Fruit fly (Drosophila melanogaster): ENCODE data around the gene Vha16-3.

Gene Vha16-3

DNA sequence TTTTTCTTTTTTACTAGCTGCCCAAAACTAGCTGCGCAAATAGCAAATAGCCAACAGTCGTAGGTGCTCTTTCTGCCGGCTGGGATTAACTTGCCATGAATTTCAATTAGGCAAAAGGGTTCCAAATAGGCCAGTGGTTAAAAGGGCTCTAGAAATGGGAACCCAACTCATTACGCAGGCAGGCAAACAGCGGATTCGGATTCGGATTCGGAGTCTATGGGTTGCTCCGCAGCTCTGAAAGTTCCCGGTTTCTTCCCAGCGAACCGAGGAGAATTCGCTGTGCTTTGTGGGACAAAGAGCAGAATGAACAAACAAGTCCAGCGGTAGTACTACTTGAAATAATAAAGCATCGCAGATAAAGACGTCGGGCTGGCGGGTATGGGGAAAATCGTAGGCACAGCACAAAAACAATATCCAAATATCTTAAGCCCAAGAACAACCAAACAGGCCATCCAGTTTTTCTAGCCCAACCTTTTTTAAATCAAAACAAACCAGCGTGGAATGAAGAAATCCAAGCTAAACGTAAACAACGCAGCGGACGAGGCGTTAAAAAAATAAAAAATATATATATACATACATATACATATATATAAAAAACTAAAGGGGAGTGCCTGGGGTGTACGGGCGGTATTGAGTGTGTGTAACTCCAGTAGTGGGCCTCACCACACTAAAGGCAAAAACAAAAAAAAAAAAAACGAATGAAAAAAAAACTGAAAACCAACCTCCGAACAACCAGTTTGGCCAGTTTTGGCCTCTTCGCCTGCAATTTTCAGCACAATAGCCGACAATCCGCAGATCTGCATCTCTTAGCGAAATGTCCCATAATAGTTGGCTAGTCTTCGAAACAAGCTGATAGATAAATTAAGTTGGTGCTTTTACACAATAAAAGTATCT lies 31.0 kb upstream of the Vha16-3 start:
- no peak for TF ChIP-seq Sin3A (optimal IDR thresholded peaks at IDR 0.05)
- no peak for TF ChIP-seq psq (optimal IDR thresholded peaks at IDR 0.05)
- TF ChIP-seq ttk (optimal IDR thresholded peaks at IDR 0.05), result no peak
- TF ChIP-seq insv (optimal IDR thresholded peaks at IDR 0.05), result no peak
- no peak for TF ChIP-seq h (optimal IDR thresholded peaks at IDR 0.05)

DNA sequence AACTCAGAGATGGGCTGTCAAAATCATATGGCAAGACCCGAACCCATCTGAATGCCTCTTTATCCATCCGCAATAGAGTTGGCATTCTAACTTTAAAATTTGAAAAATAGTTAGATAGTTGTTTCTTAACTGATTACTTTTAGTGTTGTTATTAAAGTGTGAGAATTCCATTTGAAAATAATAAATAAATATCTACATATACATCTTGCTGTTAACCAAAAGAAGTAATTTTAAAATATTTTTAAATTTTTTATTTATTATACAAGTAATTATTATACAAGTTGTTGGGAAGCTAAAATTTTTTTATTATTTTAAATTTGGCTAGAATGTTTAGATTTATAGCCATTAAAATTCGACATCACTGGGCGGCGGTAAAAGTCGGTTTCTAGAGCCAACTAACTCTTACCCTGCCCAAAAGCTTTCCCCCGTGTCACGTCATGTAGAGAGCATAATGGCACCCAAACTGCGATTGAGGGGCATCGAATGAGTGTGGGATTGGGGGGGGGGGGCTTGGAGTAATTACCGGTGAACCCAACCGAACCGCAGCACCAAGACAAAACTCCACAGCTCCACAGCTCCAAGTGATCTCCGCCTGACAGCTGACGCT lies 29.5 kb upstream of the Vha16-3 start:
- TF ChIP-seq ttk (optimal IDR thresholded peaks at IDR 0.05) (no peak), insv (optimal IDR thresholded peaks at IDR 0.05) (no peak), h (optimal IDR thresholded peaks at IDR 0.05) (no peak), psq (optimal IDR thresholded peaks at IDR 0.05) (no peak), Myc (optimal IDR thresholded peaks at IDR 0.05) (no peak), Sin3A (optimal IDR thresholded peaks at IDR 0.05) (no peak)

DNA sequence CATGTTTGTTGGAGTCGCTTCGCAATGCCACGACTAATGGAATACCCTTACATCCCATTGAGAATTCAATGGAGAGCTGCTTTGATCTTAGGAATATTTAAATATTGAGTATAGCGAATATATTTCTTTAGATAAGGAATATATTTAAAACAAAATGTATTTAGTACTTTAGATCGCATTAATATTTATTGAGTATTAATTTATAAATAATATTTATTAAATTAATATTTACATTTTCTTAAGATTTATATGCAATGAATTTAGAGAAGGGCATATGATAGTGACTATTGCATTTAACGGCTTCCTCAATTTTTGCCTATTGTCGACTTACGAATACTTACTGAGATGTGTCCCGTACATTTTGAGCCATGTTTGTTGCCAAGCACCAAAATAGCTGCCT lies 28.9 kb upstream of the Vha16-3 start:
- TF ChIP-seq Myc (optimal IDR thresholded peaks at IDR 0.05) (no peak), Sin3A (optimal IDR thresholded peaks at IDR 0.05) (no peak), h (optimal IDR thresholded peaks at IDR 0.05) (no peak), insv (optimal IDR thresholded peaks at IDR 0.05) (no peak), ttk (optimal IDR thresholded peaks at IDR 0.05) (no peak), psq (optimal IDR thresholded peaks at IDR 0.05) (no peak)

DNA sequence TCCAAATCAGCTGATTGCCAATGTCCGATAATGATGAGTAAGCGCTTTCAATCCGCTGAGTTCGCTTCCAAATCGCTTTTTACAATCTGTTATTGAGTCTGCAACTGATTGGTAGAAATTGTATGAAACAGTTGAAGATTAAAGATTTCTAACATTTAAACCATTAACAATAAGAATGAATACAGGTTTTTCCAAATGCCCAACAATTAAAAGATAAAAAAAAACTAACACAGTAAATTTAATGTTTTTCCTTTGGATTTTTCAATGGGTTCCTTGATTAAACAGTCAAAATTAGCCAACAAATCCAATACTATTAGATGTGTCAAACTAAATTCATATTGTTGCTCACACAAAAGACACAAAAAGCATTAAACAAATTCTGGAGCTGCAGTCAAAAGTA lies 28.2 kb upstream of the Vha16-3 start, which contains the start of gene CG7557:
Gene CG7557 (plus strand): TSS at position 301 of the 400 bp plus-strand sequence.
- no peak for TF ChIP-seq Sin3A (optimal IDR thresholded peaks at IDR 0.05)
- TF ChIP-seq ttk (optimal IDR thresholded peaks at IDR 0.05), result no peak
- no peak for TF ChIP-seq Myc (optimal IDR thresholded peaks at IDR 0.05)
- TF ChIP-seq h (optimal IDR thresholded peaks at IDR 0.05), result no peak
- no peak for TF ChIP-seq insv (optimal IDR thresholded peaks at IDR 0.05)
- no peak for TF ChIP-seq psq (optimal IDR thresholded peaks at IDR 0.05)

DNA sequence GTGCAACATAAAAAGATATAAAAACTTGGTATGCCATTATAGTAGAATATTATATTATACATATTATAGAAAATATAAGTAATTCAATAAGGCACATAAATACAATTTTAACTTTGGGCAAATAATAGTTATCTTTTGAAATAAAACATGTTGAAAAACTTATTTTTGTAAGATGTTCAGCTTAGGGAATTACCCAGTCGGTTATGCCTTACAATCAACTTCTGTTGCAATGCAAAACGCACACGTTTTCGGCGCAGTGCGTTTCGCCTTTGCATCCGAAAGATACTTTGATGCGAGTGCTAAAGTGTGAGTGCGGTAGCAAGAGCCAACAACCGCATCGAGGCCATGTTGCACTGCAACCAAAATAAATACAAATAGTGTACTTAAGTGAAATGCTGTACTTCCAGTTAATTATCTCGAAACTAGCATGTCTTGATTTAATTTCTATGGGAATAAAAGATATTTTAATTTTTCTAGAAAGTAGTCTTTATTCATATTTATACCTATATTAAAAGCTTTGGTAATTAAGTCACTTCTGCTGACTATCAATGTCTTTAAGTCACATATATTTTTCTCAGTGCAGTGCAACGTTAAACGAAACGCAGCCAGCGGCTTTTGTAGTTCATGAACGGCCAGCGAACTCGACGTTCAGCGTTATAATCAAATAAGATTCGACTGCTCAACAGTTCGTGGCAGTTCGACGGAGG lies 25.9 kb upstream of the Vha16-3 start:
- no peak for TF ChIP-seq Sin3A (optimal IDR thresholded peaks at IDR 0.05)
- TF ChIP-seq h (optimal IDR thresholded peaks at IDR 0.05), result no peak
- no peak for TF ChIP-seq psq (optimal IDR thresholded peaks at IDR 0.05)
- TF ChIP-seq insv (optimal IDR thresholded peaks at IDR 0.05), result no peak
- TF ChIP-seq Myc (optimal IDR thresholded peaks at IDR 0.05), result no peak
- no peak for TF ChIP-seq ttk (optimal IDR thresholded peaks at IDR 0.05)

DNA sequence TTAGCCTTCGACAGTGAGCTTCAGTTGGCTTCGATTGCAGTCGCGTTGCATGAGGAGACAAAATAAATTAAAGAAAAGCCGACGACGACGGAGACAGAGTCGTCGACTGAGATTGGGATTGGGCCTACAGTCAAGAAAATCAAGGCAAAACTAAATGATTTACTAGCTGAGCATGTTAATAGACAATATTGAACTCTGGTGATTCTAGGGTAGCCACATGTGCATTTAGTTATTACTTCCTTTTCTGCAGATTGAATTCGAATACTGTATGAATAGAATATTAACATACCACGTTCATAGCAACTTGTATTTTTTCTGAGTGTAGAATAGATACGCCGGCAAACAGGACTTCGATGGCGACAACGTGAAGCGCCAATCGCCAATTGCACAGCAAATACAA lies 24.7 kb upstream of the Vha16-3 start:
- TF ChIP-seq psq (optimal IDR thresholded peaks at IDR 0.05) (no peak), Sin3A (optimal IDR thresholded peaks at IDR 0.05) (no peak), insv (optimal IDR thresholded peaks at IDR 0.05) (no peak), ttk (optimal IDR thresholded peaks at IDR 0.05) (no peak), h (optimal IDR thresholded peaks at IDR 0.05) (no peak), Myc (optimal IDR thresholded peaks at IDR 0.05) (no peak)

DNA sequence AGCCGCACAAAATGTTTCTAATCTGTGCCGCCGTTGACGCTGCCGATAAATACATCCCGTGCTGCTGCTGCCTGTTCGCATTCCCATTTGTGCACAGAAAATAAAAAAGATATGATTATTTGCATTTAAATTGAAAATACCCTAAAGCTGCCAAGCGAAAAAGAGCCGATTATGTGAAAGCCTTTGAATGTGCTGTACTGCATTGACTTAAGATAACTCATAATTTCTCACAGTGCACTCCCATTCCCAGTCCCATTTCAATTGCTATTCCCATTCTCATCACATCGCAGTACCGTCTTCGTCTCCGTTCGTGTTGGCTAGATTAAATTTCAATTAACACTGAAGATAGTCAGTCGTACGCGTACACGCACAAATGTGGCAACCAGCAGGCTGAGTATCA lies 24.2 kb upstream of the Vha16-3 start:
- TF ChIP-seq insv (optimal IDR thresholded peaks at IDR 0.05), result no peak
- no peak for TF ChIP-seq ttk (optimal IDR thresholded peaks at IDR 0.05)
- TF ChIP-seq h (optimal IDR thresholded peaks at IDR 0.05), result no peak

DNA sequence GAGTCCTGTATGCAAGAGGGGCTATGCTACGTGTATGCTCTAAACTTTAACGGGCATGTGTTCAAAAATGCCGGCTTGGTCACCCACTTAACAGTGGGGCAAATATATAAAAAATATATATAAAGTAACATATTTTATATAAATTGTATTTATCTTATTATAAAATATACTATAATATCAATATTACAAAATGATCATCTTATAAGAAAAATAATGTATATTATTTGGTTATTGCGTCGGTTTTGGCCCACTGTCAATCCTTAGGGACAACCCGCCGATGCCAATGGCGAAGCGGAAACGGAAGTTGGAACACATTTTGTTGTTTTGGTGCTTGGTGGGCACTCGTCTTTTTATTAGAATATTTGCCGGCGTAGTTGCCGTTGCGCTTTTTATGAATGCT lies 22.6 kb upstream of the Vha16-3 start:
- TF ChIP-seq h (optimal IDR thresholded peaks at IDR 0.05), result no peak
- no peak for TF ChIP-seq psq (optimal IDR thresholded peaks at IDR 0.05)
- no peak for TF ChIP-seq Sin3A (optimal IDR thresholded peaks at IDR 0.05)
- TF ChIP-seq insv (optimal IDR thresholded peaks at IDR 0.05), result no peak
- no peak for TF ChIP-seq Myc (optimal IDR thresholded peaks at IDR 0.05)
- TF ChIP-seq ttk (optimal IDR thresholded peaks at IDR 0.05), result no peak

DNA sequence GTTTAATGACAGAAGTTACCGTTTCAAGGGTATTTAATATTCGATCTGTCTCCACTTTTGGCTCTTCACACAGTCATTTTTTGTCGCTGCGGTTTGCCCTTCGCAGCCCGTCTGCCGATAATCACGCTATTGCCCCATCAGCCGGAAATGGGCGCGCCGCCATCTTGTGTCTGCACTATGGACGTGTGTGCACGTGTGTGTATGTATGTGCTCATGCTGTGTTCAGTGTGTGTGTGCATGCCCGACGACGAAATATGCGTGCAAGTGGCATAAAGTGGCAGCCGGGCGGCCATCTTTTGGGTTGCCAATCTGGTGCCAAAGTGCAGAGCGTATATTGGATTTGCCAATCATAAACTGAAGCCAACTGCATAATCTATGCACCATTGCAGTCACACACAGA lies 18.6 kb upstream of the Vha16-3 start:
- no peak for TF ChIP-seq psq (optimal IDR thresholded peaks at IDR 0.05)
- no peak for TF ChIP-seq ttk (optimal IDR thresholded peaks at IDR 0.05)
- no peak for TF ChIP-seq Myc (optimal IDR thresholded peaks at IDR 0.05)
- no peak for TF ChIP-seq insv (optimal IDR thresholded peaks at IDR 0.05)
- TF ChIP-seq h (optimal IDR thresholded peaks at IDR 0.05), result no peak
- no peak for TF ChIP-seq Sin3A (optimal IDR thresholded peaks at IDR 0.05)

DNA sequence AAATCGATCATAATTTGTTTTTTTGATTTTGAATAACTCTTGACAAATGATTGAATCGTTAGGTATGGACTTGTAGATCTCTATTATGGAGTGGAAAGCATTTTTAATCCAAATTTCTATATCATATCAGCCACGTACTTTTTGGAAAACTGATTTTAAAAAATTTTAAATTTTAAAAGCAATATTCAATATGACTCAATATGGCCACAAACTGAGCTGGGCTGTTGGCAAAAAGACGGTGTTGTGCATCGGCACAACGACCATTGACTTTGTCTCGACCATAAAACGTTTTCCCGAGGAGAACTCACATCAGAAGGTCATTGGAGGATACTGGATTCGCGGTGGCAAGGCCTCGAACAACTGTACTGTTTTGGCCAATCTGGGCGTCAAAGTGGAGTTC lies 14.7 kb upstream of the Vha16-3 start, which contains the start of the genes CG12289 and CG7551:
Gene CG12289 (minus strand): TSS at position 101 of the 400 bp plus-strand sequence.
Gene CG7551 (plus strand): TSS at position 121 of the 400 bp plus-strand sequence.
- TF ChIP-seq Sin3A (optimal IDR thresholded peaks at IDR 0.05) (no peak), Myc (optimal IDR thresholded peaks at IDR 0.05) (no peak), psq (optimal IDR thresholded peaks at IDR 0.05) (no peak), h (optimal IDR thresholded peaks at IDR 0.05) (no peak), insv (optimal IDR thresholded peaks at IDR 0.05) (no peak), ttk (optimal IDR thresholded peaks at IDR 0.05) (no peak)

DNA sequence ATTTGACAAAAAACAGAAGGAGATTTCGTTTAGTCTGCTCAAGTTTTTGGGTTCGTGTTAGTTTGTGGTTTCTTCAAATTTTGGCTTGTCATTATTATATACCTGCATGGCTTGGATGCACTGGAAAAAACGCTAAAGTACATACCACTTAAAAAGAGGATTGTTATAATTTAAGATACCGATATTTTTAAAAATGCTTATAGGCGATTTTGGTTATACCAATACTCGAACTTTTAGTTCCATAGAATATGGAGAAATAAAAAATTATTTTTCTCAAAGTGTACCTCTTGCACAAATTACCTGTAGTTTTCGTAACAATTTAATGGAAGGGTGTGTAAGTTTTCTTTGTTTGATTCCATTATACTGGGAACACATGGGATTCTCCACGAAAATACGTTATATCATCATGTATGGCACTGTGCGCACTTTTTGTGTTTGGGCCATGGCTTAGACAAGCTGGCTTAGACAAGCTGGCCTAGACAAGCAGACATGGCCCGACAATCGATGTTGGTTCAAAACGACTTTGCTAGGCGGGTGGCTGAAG lies 7.6 kb upstream of the Vha16-3 start, which contains the start of gene Fum3:
Gene Fum3 (minus strand): TSS at position 494 of the 544 bp plus-strand sequence.
- TF ChIP-seq h (optimal IDR thresholded peaks at IDR 0.05), result no peak
- no peak for TF ChIP-seq ttk (optimal IDR thresholded peaks at IDR 0.05)
- no peak for TF ChIP-seq psq (optimal IDR thresholded peaks at IDR 0.05)
- no peak for TF ChIP-seq Sin3A (optimal IDR thresholded peaks at IDR 0.05)
- no peak for TF ChIP-seq Myc (optimal IDR thresholded peaks at IDR 0.05)
- no peak for TF ChIP-seq insv (optimal IDR thresholded peaks at IDR 0.05)

Data from Kc167 (cell line).